Worm (Caenorhabditis elegans) whole organism, late embryonic: ENCODE measurements around the gene ins-21.

Experiments used
- C38D4.7 ChIP-seq: fragments of 200-800 bp; sonication (Bioruptor generic); optimal IDR thresholded peaks from 2 replicates; lab custom pipeline; 2018; ENCODE audit warnings: mild to moderate bottlenecking, missing genetic modification characterization, moderate library complexity, missing compliant biosample characterization
- Y22D7AL.16 ChIP-seq: sonication (generic microtip); optimal IDR thresholded peaks from 2 replicates; lab custom pipeline; 2016; ENCODE audit warnings: missing genetic modification characterization, missing compliant biosample characterization
- ceh-19 ChIP-seq: fragments of 200-800 bp; sonication (Bioruptor generic); optimal IDR thresholded peaks from 2 replicates; lab custom pipeline; 2018; ENCODE audit warnings: mild to moderate bottlenecking, missing genetic modification characterization, missing compliant biosample characterization
- ceh-22 ChIP-seq: sonication (generic microtip); optimal IDR thresholded peaks from 2 replicates; lab custom pipeline; 2017; ENCODE audit warnings: missing biosample characterization, missing genetic modification characterization
- ceh-24 ChIP-seq: sonication (generic microtip); optimal IDR thresholded peaks from 2 replicates; lab custom pipeline; 2016; ENCODE audit warnings: mild to moderate bottlenecking, missing genetic modification characterization, missing compliant biosample characterization
- ceh-30 ChIP-seq: fragments of 150-350 bp; optimal IDR thresholded peaks from 2 replicates; lab custom pipeline; 2014; ENCODE audit warnings: missing biosample characterization, missing genetic modification characterization
- ceh-31 ChIP-seq: sonication (generic microtip); optimal IDR thresholded peaks from 2 replicates; lab custom pipeline; 2016; ENCODE audit warnings: missing genetic modification characterization, missing compliant biosample characterization
- ceh-34 ChIP-seq: sonication (generic microtip); optimal IDR thresholded peaks from 2 replicates; lab custom pipeline; 2016; ENCODE audit warnings: mild to moderate bottlenecking, missing genetic modification characterization, missing compliant biosample characterization
- ceh-45 ChIP-seq: fragments of 200-800 bp; sonication (Bioruptor generic); IDR thresholded peaks from 2 replicates; pipeline ENCODE4 v1.3.6; 2022; ENCODE audit warnings: missing genetic modification reagents, missing genetic modification characterization, missing compliant biosample characterization
- che-1 ChIP-seq: sonication (generic microtip); optimal IDR thresholded peaks from 2 replicates; lab custom pipeline; 2016; ENCODE audit warnings: mild to moderate bottlenecking, missing genetic modification characterization, missing compliant biosample characterization
- dmd-4 ChIP-seq: sonication (generic microtip); optimal IDR thresholded peaks from 2 replicates; lab custom pipeline; 2016; ENCODE audit warnings: borderline replicate concordance, missing genetic modification characterization, missing compliant biosample characterization
- dve-1 ChIP-seq: sonication (generic microtip); optimal IDR thresholded peaks from 2 replicates; lab custom pipeline; 2017; ENCODE audit warnings: antibody characterized with exemption, mild to moderate bottlenecking, missing genetic modification characterization, missing compliant biosample characterization
- elt-2 ChIP-seq: sonication (generic microtip); optimal IDR thresholded peaks from 2 replicates; lab custom pipeline; 2016; ENCODE audit warnings: missing genetic modification reagents, missing genetic modification characterization, missing compliant biosample characterization
- ets-4 ChIP-seq: sonication (generic microtip); optimal IDR thresholded peaks from 2 replicates; lab custom pipeline; 2016; ENCODE audit warnings: missing genetic modification characterization, missing compliant biosample characterization
- fax-1 ChIP-seq: sonication (generic microtip); optimal IDR thresholded peaks from 2 replicates; lab custom pipeline; 2016; ENCODE audit warnings: missing genotype, missing genetic modification characterization, missing compliant biosample characterization
- gmeb-2 ChIP-seq: sonication (generic microtip); optimal IDR thresholded peaks from 2 replicates; lab custom pipeline; 2016; ENCODE audit warnings: missing genetic modification characterization, inconsistent platforms, missing compliant biosample characterization
- hlh-15 ChIP-seq: sonication (generic microtip); optimal IDR thresholded peaks from 2 replicates; lab custom pipeline; 2016; ENCODE audit warnings: missing genetic modification characterization, missing compliant biosample characterization
- hlh-30 ChIP-seq: sonication (generic microtip); optimal IDR thresholded peaks from 2 replicates; lab custom pipeline; 2017; ENCODE audit warnings: antibody characterized with exemption, missing genetic modification characterization, missing compliant biosample characterization; ENCODE audit not compliant: insufficient read depth
- madf-2 ChIP-seq: sonication (generic microtip); optimal IDR thresholded peaks from 2 replicates; lab custom pipeline; 2017; ENCODE audit warnings: missing genetic modification characterization, missing compliant biosample characterization
- mec-3 ChIP-seq: sonication (generic microtip); optimal IDR thresholded peaks from 2 replicates; lab custom pipeline; 2016; ENCODE audit warnings: borderline replicate concordance, missing genetic modification characterization, missing compliant biosample characterization
- nhr-11 ChIP-seq: fragments of 150-350 bp; optimal IDR thresholded peaks from 2 replicates; lab custom pipeline; 2014; ENCODE audit warnings: missing biosample characterization, missing genetic modification characterization
- nhr-232 ChIP-seq: sonication (generic microtip); optimal IDR thresholded peaks from 2 replicates; lab custom pipeline; 2016; ENCODE audit warnings: missing genetic modification characterization, missing compliant biosample characterization
- odd-2 ChIP-seq: sonication (generic microtip); optimal IDR thresholded peaks from 2 replicates; lab custom pipeline; 2017; ENCODE audit warnings: antibody characterized with exemption, mild to moderate bottlenecking, missing genetic modification characterization, missing compliant biosample characterization
- pat-9 ChIP-seq: fragments of 200-800 bp; sonication (Bioruptor generic); optimal IDR thresholded peaks from 2 replicates; lab custom pipeline; 2018; ENCODE audit warnings: mild to moderate bottlenecking, missing genetic modification characterization, moderate library complexity, missing compliant biosample characterization
- pha-4 ChIP-seq: fragments of 150-350 bp; optimal IDR thresholded peaks from 2 replicates; lab custom pipeline; 2018; ENCODE audit warnings: missing biosample characterization, missing genetic modification reagents, missing genetic modification characterization
- ref-2 ChIP-seq: sonication (generic microtip); optimal IDR thresholded peaks from 2 replicates; lab custom pipeline; 2016; ENCODE audit warnings: missing genetic modification characterization, missing compliant biosample characterization
- rnt-1 ChIP-seq: sonication (generic microtip); optimal IDR thresholded peaks from 2 replicates; lab custom pipeline; 2016; ENCODE audit warnings: missing genetic modification characterization, missing compliant biosample characterization
- sdc-2 ChIP-seq: sonication (generic microtip); optimal IDR thresholded peaks from 2 replicates; lab custom pipeline; 2016; ENCODE audit warnings: missing genotype, missing genetic modification characterization, missing compliant biosample characterization
- sox-2 ChIP-seq: fragments of 200-800 bp; sonication (Bioruptor generic); IDR thresholded peaks from 2 replicates; pipeline ENCODE4 v1.3.6; 2022; ENCODE audit warnings: missing genetic modification reagents, missing genetic modification characterization, missing compliant biosample characterization
- sox-4 ChIP-seq: sonication (generic microtip); optimal IDR thresholded peaks from 2 replicates; lab custom pipeline; 2017; ENCODE audit warnings: mild to moderate bottlenecking, missing genetic modification characterization, inconsistent platforms, missing compliant biosample characterization
- syd-9 ChIP-seq: sonication (generic microtip); optimal IDR thresholded peaks from 2 replicates; lab custom pipeline; 2016; ENCODE audit warnings: mild to moderate bottlenecking, missing genetic modification characterization, moderate library complexity, missing compliant biosample characterization
- tbx-7 ChIP-seq: sonication (generic microtip); optimal IDR thresholded peaks from 2 replicates; lab custom pipeline; 2016; ENCODE audit warnings: missing genotype, missing genetic modification characterization, missing compliant biosample characterization
- ttx-3 ChIP-seq: sonication (generic microtip); optimal IDR thresholded peaks from 2 replicates; lab custom pipeline; 2016; ENCODE audit warnings: missing genetic modification reagents, missing genetic modification characterization, missing compliant biosample characterization
- unc-42 ChIP-seq: sonication (generic microtip); optimal IDR thresholded peaks from 2 replicates; lab custom pipeline; 2016; ENCODE audit warnings: missing genotype, missing genetic modification characterization, missing compliant biosample characterization
- zip-5 ChIP-seq: sonication (generic microtip); optimal IDR thresholded peaks from 2 replicates; lab custom pipeline; 2016; ENCODE audit warnings: missing genetic modification characterization, missing compliant biosample characterization

The ins-21 gene

ce11 chrIII:10023452-10023851 is at the start of gene ins-21:
ins-21 (plus strand) TSS chrIII:10023752.
- no peak for TF ChIP-seq fax-1 (tag; lab: Kevin White, UChicago)
- TF ChIP-seq dmd-4 (tag; lab: Kevin White, UChicago), result no peak
- TF ChIP-seq pha-4 (tag; lab: Kevin White, UChicago), result no peak
- TF ChIP-seq mec-3, result no peak
- no peak for TF ChIP-seq ceh-31
- TF ChIP-seq Y22D7AL.16 (tag; lab: Kevin White, UChicago), result no peak
- TF ChIP-seq pat-9, result no peak
- no peak for TF ChIP-seq ceh-19
- TF ChIP-seq ceh-24 (tag; lab: Kevin White, UChicago), result no peak
- TF ChIP-seq che-1, result no peak
- TF ChIP-seq zip-5, result no peak
- TF ChIP-seq odd-2 (tag; lab: Kevin White, UChicago), result no peak
- no peak for TF ChIP-seq hlh-15 (tag; lab: Kevin White, UChicago)
- no peak for TF ChIP-seq ets-4
- no peak for TF ChIP-seq madf-2 (tag; lab: Kevin White, UChicago)
- no peak for TF ChIP-seq ceh-45

- TF ChIP-seq ceh-22 (tag; lab: Kevin White, UChicago) (no peak), hlh-30 (tag; lab: Kevin White, UChicago) (no peak), ttx-3 (tag; lab: Kevin White, UChicago) (no peak), ceh-30 (no peak), sox-2 (no peak), ceh-19 (no peak), hlh-15 (tag; lab: Kevin White, UChicago) (no peak), tbx-7 (tag; lab: Kevin White, UChicago) (no peak), fax-1 (tag; lab: Kevin White, UChicago) (no peak), rnt-1 (tag; lab: Kevin White, UChicago) (no peak), gmeb-2 (tag; lab: Kevin White, UChicago) (no peak), sox-4 (tag; lab: Kevin White, UChicago) (no peak), syd-9 (tag; lab: Kevin White, UChicago) (no peak), sdc-2 (no peak), nhr-11 (tag; lab: Kevin White, UChicago) (no peak), elt-2 (tag; lab: Kevin White, UChicago) (no peak), ref-2 (tag; lab: Kevin White, UChicago) (no peak), ceh-45 (no peak)
Measured at ce11 chrIII:9973765-9974164, 49.8 kb upstream of the ins-21 start, which contains the start of gene R10E12.2. R10E12.2 (minus strand) TSS chrIII:9973865.

ce11 chrIII:9982119-9982642 is 41.4 kb upstream of the ins-21 start:
- no peak for TF ChIP-seq ref-2 (tag; lab: Kevin White, UChicago)
- TF ChIP-seq unc-42, result peak; percentile 58
- no peak for TF ChIP-seq nhr-232 (tag; lab: Kevin White, UChicago)
- TF ChIP-seq, all 69 proteins: peak for 1

ce11 chrIII:9984604-9985003 is 38.9 kb upstream of the ins-21 start:
- TF ChIP-seq C38D4.7 (GFP tag; lab: Kevin White, UChicago) (no peak), dve-1 (tag; lab: Kevin White, UChicago) (no peak), sox-2 (no peak), tbx-7 (tag; lab: Kevin White, UChicago) (no peak), hlh-15 (tag; lab: Kevin White, UChicago) (no peak), rnt-1 (tag; lab: Kevin White, UChicago) (no peak), ceh-34 (tag; lab: Kevin White, UChicago) (no peak), Y22D7AL.16 (tag; lab: Kevin White, UChicago) (no peak), ceh-45 (no peak), elt-2 (tag; lab: Kevin White, UChicago) (no peak)
